Fruit fly (Drosophila melanogaster) whole organism, embryonic: Measurements from ENCODE around the gene AstCC.

Experiments
- CG11456 ChIP-seq: fragments of 200-800 bp; sonication (Bioruptor generic); IDR thresholded peaks from 3 replicates; pipeline ENCODE4 v1.3.6; 2022; ENCODE audit warnings: missing biosample characterization, missing genetic modification characterization
- CG12942 ChIP-seq: fragments of 200-800 bp; sonication (Bioruptor generic); optimal IDR thresholded peaks from 3 replicates; lab custom pipeline; 2016; ENCODE audit warnings: missing biosample characterization, missing genetic modification characterization
- CG13894 ChIP-seq: fragments of 200-800 bp; sonication (Bioruptor generic); optimal IDR thresholded peaks from 3 replicates; lab custom pipeline; 2018; ENCODE audit warnings: missing biosample characterization, mild to moderate bottlenecking, missing genetic modification characterization, moderate library complexity
- CG17568 ChIP-seq: fragments of 200-800 bp; sonication (Bioruptor generic); optimal IDR thresholded peaks from 2 replicates; lab custom pipeline; 2018; ENCODE audit warnings: missing biosample characterization, mild to moderate bottlenecking, missing genetic modification characterization, moderate library complexity
- CG17612 ChIP-seq: fragments of 200-800 bp; sonication (Bioruptor generic); IDR thresholded peaks from 2 replicates; pipeline ENCODE4 v1.3.6; 2022; ENCODE audit warnings: missing biosample characterization, missing genetic modification characterization
- CG17829 ChIP-seq: fragments of 200-800 bp; optimal IDR thresholded peaks from 2 replicates; lab custom pipeline; 2019; ENCODE audit warnings: missing biosample characterization, mild to moderate bottlenecking, missing genetic modification characterization, moderate library complexity
- CG18476 ChIP-seq: fragments of 200-800 bp; sonication (Bioruptor generic); optimal IDR thresholded peaks from 2 replicates; lab custom pipeline; 2016; ENCODE audit warnings: missing biosample characterization, mild to moderate bottlenecking, missing genetic modification characterization
- CG2199 ChIP-seq: fragments of 200-800 bp; sonication (Bioruptor generic); IDR thresholded peaks from 3 replicates; pipeline ENCODE4 v1.3.6; 2022; ENCODE audit warnings: missing biosample characterization, missing genetic modification characterization
- CG2678 ChIP-seq: fragments of 200-800 bp; sonication (Bioruptor generic); optimal IDR thresholded peaks from 3 replicates; lab custom pipeline; 2019; ENCODE audit warnings: missing biosample characterization, mild to moderate bottlenecking, missing genetic modification characterization, moderate library complexity
- CG32532 ChIP-seq: fragments of 200-800 bp; sonication (Bioruptor generic); IDR thresholded peaks from 2 replicates; pipeline ENCODE4 v1.3.6; 2022; ENCODE audit warnings: missing biosample characterization, missing genetic modification characterization
- CG34422 ChIP-seq: fragments of 200-800 bp; sonication (Bioruptor generic); IDR thresholded peaks from 3 replicates; pipeline ENCODE4 v1.3.6; 2022; ENCODE audit warnings: missing biosample characterization, missing genetic modification characterization
- CG3726 ChIP-seq: fragments of 200-800 bp; sonication (Bioruptor generic); IDR thresholded peaks from 3 replicates; pipeline ENCODE4, ENCODE4 v1.3.6; 2022; ENCODE audit warnings: missing biosample characterization, missing genetic modification characterization
- CG43689 ChIP-seq: fragments of 200-800 bp; sonication (Bioruptor generic); IDR thresholded peaks from 2 replicates; pipeline ENCODE4 v1.3.6; 2022; ENCODE audit warnings: missing biosample characterization, missing genetic modification characterization
- CG5180 ChIP-seq: fragments of 200-800 bp; sonication (Bioruptor generic); optimal IDR thresholded peaks from 3 replicates; lab custom pipeline; 2017; ENCODE audit warnings: missing biosample characterization, missing genetic modification characterization, mild to moderate bottlenecking, moderate library complexity, missing genetic modification reagents
- CG7357 ChIP-seq: fragments of 200-800 bp; sonication (Bioruptor generic); IDR thresholded peaks from 3 replicates; pipeline ENCODE4 v1.3.6; 2022; ENCODE audit warnings: missing biosample characterization, missing genetic modification characterization
- CG8944 ChIP-seq: fragments of 200-800 bp; sonication (Bioruptor generic); optimal IDR thresholded peaks from 3 replicates; lab custom pipeline; 2016; ENCODE audit warnings: missing biosample characterization, missing genetic modification characterization
- Dek ChIP-seq: fragments of 200-800 bp; sonication (Bioruptor generic); optimal IDR thresholded peaks from 3 replicates; lab custom pipeline; 2019; ENCODE audit warnings: missing biosample characterization, mild to moderate bottlenecking, missing genetic modification characterization, moderate library complexity
- Dll ChIP-seq: fragments of 200-800 bp; sonication (Bioruptor generic); IDR thresholded peaks from 4 replicates; pipeline ENCODE4 v1.3.6; 2022; ENCODE audit warnings: missing biosample characterization, missing genetic modification characterization; ENCODE audit not compliant: partially characterized antibody
- Fer3 ChIP-seq: fragments of 200-800 bp; sonication (Bioruptor generic); optimal IDR thresholded peaks from 2 replicates; lab custom pipeline; 2018; ENCODE audit warnings: missing biosample characterization, mild to moderate bottlenecking, missing genetic modification characterization, moderate library complexity
- H15 ChIP-seq: fragments of 200-800 bp; sonication (Bioruptor generic); IDR thresholded peaks from 3 replicates; pipeline ENCODE4 v1.3.6; 2022; ENCODE audit warnings: missing biosample characterization, missing genetic modification characterization
- HLH54F ChIP-seq: fragments of 200-800 bp; sonication (Bioruptor generic); optimal IDR thresholded peaks from 3 replicates; lab custom pipeline; 2016; ENCODE audit warnings: missing biosample characterization, missing genetic modification characterization
- Hand ChIP-seq: fragments of 200-800 bp; sonication (Bioruptor generic); optimal IDR thresholded peaks from 2 replicates; lab custom pipeline; 2017; ENCODE audit warnings: mild to moderate bottlenecking, missing biosample characterization, missing genetic modification reagents, missing genetic modification characterization
- Hmx ChIP-seq: fragments of 200-800 bp; sonication (Bioruptor generic); optimal IDR thresholded peaks from 2 replicates; lab custom pipeline; 2016; ENCODE audit warnings: missing biosample characterization, missing genetic modification characterization
- Mad ChIP-seq: fragments of 200-800 bp; sonication (Bioruptor generic); optimal IDR thresholded peaks from 2 replicates; lab custom pipeline; 2016; ENCODE audit warnings: missing biosample characterization, missing genetic modification characterization
- Mes4 ChIP-seq: fragments of 200-800 bp; sonication (Bioruptor generic); optimal IDR thresholded peaks from 2 replicates; lab custom pipeline; 2016; ENCODE audit warnings: missing biosample characterization, missing genetic modification characterization
- Nf-YA ChIP-seq: fragments of 200-800 bp; sonication (Bioruptor generic); IDR thresholded peaks from 2 replicates; pipeline ENCODE4 v1.3.6; 2022; ENCODE audit warnings: missing biosample characterization, missing genetic modification characterization
- Scr ChIP-seq: fragments of 200-800 bp; sonication (Bioruptor generic); IDR thresholded peaks from 2 replicates; pipeline ENCODE4 v1.3.6; 2022; ENCODE audit warnings: missing biosample characterization, missing genetic modification characterization; ENCODE audit not compliant: partially characterized antibody
- Side ChIP-seq: fragments of 200-800 bp; sonication (Bioruptor generic); optimal IDR thresholded peaks from 2 replicates; lab custom pipeline; 2016; ENCODE audit warnings: missing biosample characterization, missing genetic modification characterization
- Sry-δ ChIP-seq: fragments of 200-800 bp; sonication (Bioruptor generic); optimal IDR thresholded peaks from 2 replicates; lab custom pipeline; 2016; ENCODE audit warnings: missing biosample characterization, missing genetic modification characterization
- ac ChIP-seq: fragments of 200-800 bp; sonication (Bioruptor generic); optimal IDR thresholded peaks from 3 replicates; lab custom pipeline; 2017; ENCODE audit warnings: missing biosample characterization, mild to moderate bottlenecking, missing genetic modification characterization
- ap ChIP-seq: fragments of 200-800 bp; sonication (Bioruptor generic); IDR thresholded peaks from 2 replicates; pipeline ENCODE4 v1.3.6; 2022; ENCODE audit warnings: missing biosample characterization, missing genetic modification characterization
- ase ChIP-seq: fragments of 200-800 bp; sonication (Bioruptor generic); IDR thresholded peaks from 3 replicates; pipeline ENCODE4 v1.3.6; 2022; ENCODE audit warnings: missing biosample characterization, missing genetic modification characterization
- bsh ChIP-seq, 2 experiments: fragments of 200-800 bp; sonication (Bioruptor generic); optimal IDR thresholded peaks; 2 replicates each; lab custom pipeline; 2017 to 2018; ENCODE audit warnings: mild to moderate bottlenecking in 2 of 2, missing biosample characterization in 2 of 2, missing genetic modification characterization in 2 of 2, moderate library complexity in 1 of 2
- chinmo ChIP-seq: fragments of 200-800 bp; sonication (Bioruptor generic); IDR thresholded peaks from 4 replicates; pipeline ENCODE4 v1.3.6; 2022; ENCODE audit warnings: missing biosample characterization, missing genetic modification characterization; ENCODE audit not compliant: partially characterized antibody
- croc ChIP-seq: fragments of 200-800 bp; sonication (Bioruptor generic); conservative IDR thresholded peaks from 3 replicates; pipeline ENCODE4 v1.3.6; 2022; ENCODE audit warnings: missing biosample characterization, missing genetic modification characterization
- grn ChIP-seq: fragments of 200-800 bp; sonication (Bioruptor generic); optimal IDR thresholded peaks from 3 replicates; lab custom pipeline; 2017; ENCODE audit warnings: missing biosample characterization, missing genetic modification characterization
- gsb ChIP-seq: fragments of 200-800 bp; sonication (Bioruptor generic); IDR thresholded peaks from 2 replicates; pipeline ENCODE4 v1.3.6; 2022; ENCODE audit warnings: missing biosample characterization, missing genetic modification characterization
- lilli ChIP-seq: fragments of 200-800 bp; sonication (Bioruptor generic); optimal IDR thresholded peaks from 3 replicates; lab custom pipeline; 2016; ENCODE audit warnings: missing biosample characterization, missing genetic modification characterization
- lmd ChIP-seq: fragments of 200-800 bp; sonication (Bioruptor generic); IDR thresholded peaks from 2 replicates; pipeline ENCODE4 v1.3.6; 2022; ENCODE audit warnings: missing biosample characterization, missing genetic modification characterization
- mirr ChIP-seq: fragments of 200-800 bp; sonication (Bioruptor generic); optimal IDR thresholded peaks from 3 replicates; lab custom pipeline; 2018; ENCODE audit warnings: missing biosample characterization, mild to moderate bottlenecking, missing genetic modification characterization
- nau ChIP-seq: fragments of 200-800 bp; sonication (Bioruptor generic); optimal IDR thresholded peaks from 3 replicates; lab custom pipeline; 2017; ENCODE audit warnings: missing biosample characterization, mild to moderate bottlenecking, missing genetic modification characterization, missing genetic modification reagents
- pzg ChIP-seq: fragments of 200-800 bp; sonication (Bioruptor generic); optimal IDR thresholded peaks from 3 replicates; lab custom pipeline; 2018; ENCODE audit warnings: missing biosample characterization, mild to moderate bottlenecking, missing genetic modification characterization, moderate library complexity
- row ChIP-seq: fragments of 200-800 bp; sonication (Bioruptor generic); IDR thresholded peaks from 3 replicates; pipeline ENCODE4 v1.3.6; 2022; ENCODE audit warnings: missing biosample characterization, missing genetic modification characterization
- sd ChIP-seq: fragments of 200-800 bp; sonication (Bioruptor generic); optimal IDR thresholded peaks from 3 replicates; lab custom pipeline; 2018; ENCODE audit warnings: missing biosample characterization, mild to moderate bottlenecking, missing genetic modification characterization, moderate library complexity
- sim ChIP-seq: fragments of 200-800 bp; sonication (Bioruptor generic); IDR thresholded peaks from 2 replicates; pipeline ENCODE4 v1.3.6; 2022; ENCODE audit warnings: missing biosample characterization, missing genetic modification characterization
- tap ChIP-seq: fragments of 200-800 bp; optimal IDR thresholded peaks from 3 replicates; lab custom pipeline; 2019; ENCODE audit warnings: missing biosample characterization, mild to moderate bottlenecking, missing genetic modification characterization, moderate library complexity
- ttk ChIP-seq: fragments of 200-800 bp; sonication (Bioruptor generic); IDR thresholded peaks from 2 replicates; pipeline ENCODE4 v2.1.2; 2022; ENCODE audit warnings: missing biosample characterization, missing genetic modification characterization
- unpg ChIP-seq: fragments of 200-800 bp; sonication (Bioruptor generic); optimal IDR thresholded peaks from 3 replicates; lab custom pipeline; 2018; ENCODE audit warnings: missing biosample characterization, mild to moderate bottlenecking, missing genetic modification characterization, moderate library complexity
- z ChIP-seq: fragments of 200-800 bp; sonication (Bioruptor generic); IDR thresholded peaks from 3 replicates; pipeline ENCODE4 v1.3.6; 2022; ENCODE audit warnings: missing biosample characterization, missing genetic modification characterization

The AstCC gene

dm6 chr2L:11065932-11066823 lies 18.9 kb downstream of the AstCC start (continued):
- TF ChIP-seq Dek (tag; lab: Kevin White, UChicago) (no peak), row (GFP tag; lab: Robert Waterston, UW) (peak; percentile 37; the same call in 2 of the 3 replicates), CG2199 (GFP tag; lab: Robert Waterston, UW) (peak; percentile 100), Hand (GFP tag; lab: Kevin White, UChicago) (no peak), chinmo (no peak), CG12942 (GFP tag; lab: Kevin White, UChicago) (no peak), Sry-δ (no peak), ap (no peak), grn (GFP tag; lab: Kevin White, UChicago) (no peak), Dll (no peak), sd (tag; lab: Kevin White, UChicago) (peak; percentile 51), Side (GFP tag; lab: Kevin White, UChicago) (peak; percentile 11), Hmx (GFP tag; lab: Kevin White, UChicago) (no peak), CG43689 (no peak), HLH54F (GFP tag; lab: Kevin White, UChicago) (peak; percentile 48), CG7357 (GFP tag; lab: Robert Waterston, UW) (no peak), sim (GFP tag; lab: Robert Waterston, UW) (no peak), Mad (GFP tag; lab: Kevin White, UChicago) (no peak), Fer3 (no peak), Scr (no peak), tap (tag; lab: Kevin White, UChicago) (no peak), CG8944 (peak; percentile 39), CG34422 (GFP tag; lab: Robert Waterston, UW) (no peak), CG13894 (tag; lab: Kevin White, UChicago) (no peak), lmd (GFP tag; lab: Robert Waterston, UW) (peak; percentile 34; the same call in 1 of the 2 replicates), CG17829 (tag; lab: Kevin White, UChicago) (no peak), ac (GFP tag; lab: Kevin White, UChicago) (no peak), mirr (GFP tag; lab: Kevin White, UChicago) (no peak), ttk (no peak), CG11456 (GFP tag; lab: Robert Waterston, UW) (0 out of 3 replicates have a peak, but pooled peaks have one; percentile 27), ase (GFP tag; lab: Robert Waterston, UW) (no peak), CG2678 (peak; percentile 41), CG3726 (GFP tag; lab: Robert Waterston, UW) (no peak), CG32532 (GFP tag; lab: Robert Waterston, UW) (0 out of 2 replicates have a peak, but pooled peaks have one; percentile 36), lilli (peak; percentile 50), CG17612 (no peak), CG17568 (GFP tag; lab: Kevin White, UChicago) (no peak), CG18476 (no peak), CG5180 (no peak), bsh (GFP tag; optimal IDR thresholded peaks at IDR 0.05; lab: Kevin White, UChicago) (peak in 1 of 2 experiments; percentile 18), Mes4 (no peak), Nf-YA (GFP tag; lab: Robert Waterston, UW) (no peak), z (GFP tag; lab: Robert Waterston, UW) (no peak), H15 (GFP tag; lab: Robert Waterston, UW) (0 out of 3 replicates have a peak, but pooled peaks have one; percentile 28), nau (no peak), croc (GFP tag; lab: Robert Waterston, UW) (no peak), pzg (GFP tag; lab: Kevin White, UChicago) (no peak), gsb (GFP tag; lab: Robert Waterston, UW) (no peak), unpg (GFP tag; lab: Kevin White, UChicago) (peak; percentile 6)
